Worm (Caenorhabditis elegans) whole organism, midembryonic: Measurements from ENCODE around the gene frpr-2.

Experiments used
- flt-1 ChIP-seq: fragments of 200-800 bp; sonication (Bioruptor generic); IDR thresholded peaks from 2 replicates; pipeline ENCODE4 v1.3.6; 2022; ENCODE audit warnings: missing genetic modification characterization, missing compliant biosample characterization
- tab-1 ChIP-seq: fragments of 200-800 bp; sonication (Bioruptor generic); IDR thresholded peaks from 2 replicates; pipeline ENCODE4 v1.3.6; 2022; ENCODE audit warnings: missing genetic modification characterization, missing compliant biosample characterization

DNA sequence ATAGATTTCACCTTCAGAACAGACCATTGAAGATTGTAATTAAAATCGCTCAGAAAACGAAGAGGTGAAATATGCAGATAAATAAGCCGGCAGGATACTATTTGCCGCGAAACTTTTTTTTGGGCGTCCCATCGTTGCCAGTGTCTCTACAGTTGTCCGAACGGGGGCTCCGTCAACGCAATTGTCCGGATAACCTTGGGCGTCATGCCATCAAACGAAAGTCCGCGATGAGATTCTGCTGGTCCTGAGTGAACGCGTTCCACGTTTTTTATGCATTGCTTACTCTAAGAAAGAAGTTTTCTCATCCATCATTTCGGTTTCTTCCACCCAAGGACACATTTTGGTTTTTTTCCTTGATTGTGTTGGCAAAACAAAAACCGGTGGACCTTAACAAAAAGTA lies 35.6 kb downstream of the frpr-2 start:
- TF ChIP-seq tab-1 (GFP tag; lab: Robert Waterston, UW): no peak
- no peak for TF ChIP-seq flt-1 (GFP tag; lab: Robert Waterston, UW)
